Fruit fly (Drosophila melanogaster): ENCODE data around the gene VAChT.

DNA sequence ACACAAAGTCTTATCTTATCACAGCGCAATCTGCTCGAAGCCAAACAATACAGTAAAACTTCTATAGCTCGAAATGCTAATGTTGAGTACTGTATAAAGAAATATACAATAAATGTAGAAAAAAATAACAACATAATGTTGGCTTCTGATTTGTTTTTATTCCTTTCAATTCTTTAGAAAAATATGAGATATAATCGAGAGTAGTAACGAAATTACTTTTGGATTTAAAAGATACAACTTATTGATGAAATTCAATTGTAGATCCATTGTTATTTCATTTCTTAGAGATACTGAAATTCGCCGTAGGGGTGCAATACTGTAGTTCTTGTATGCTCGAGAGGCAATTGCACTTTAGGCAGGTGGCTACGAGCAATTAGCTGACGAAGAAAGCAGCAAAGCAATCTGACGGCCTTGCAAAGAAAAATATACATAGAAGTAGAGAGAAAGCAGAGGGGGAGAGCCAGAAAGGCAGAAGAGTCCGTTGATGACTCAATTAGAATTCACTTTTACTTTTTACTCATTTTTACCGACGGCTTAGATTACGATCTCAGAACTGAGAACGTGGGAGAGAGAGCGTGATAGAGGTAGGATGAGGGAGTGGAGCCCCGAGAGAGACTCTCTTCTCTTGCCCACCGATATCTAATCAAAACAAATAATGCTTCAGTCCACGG is 34.7 kb upstream of the VAChT start:
- TF ChIP-seq Oli (tag; optimal IDR thresholded peaks at IDR 0.05) (peak; percentile 63), CG8478 (optimal IDR thresholded peaks at IDR 0.05) (no peak), CG15514 (GFP tag; optimal IDR thresholded peaks at IDR 0.05) (no peak), Lim3 (GFP tag; IDR thresholded peaks at IDR 0.05) (no peak), peb (GFP tag; IDR thresholded peaks at IDR 0.05) (0 out of 2 replicates have a peak, but pooled peaks have one; percentile 7), Hr3 (GFP tag; optimal IDR thresholded peaks at IDR 0.05) (peak; percentile 36), da (GFP tag; optimal IDR thresholded peaks at IDR 0.05) (no peak), CG1233 (GFP tag; optimal IDR thresholded peaks at IDR 0.05) (no peak), sr (GFP tag; IDR thresholded peaks at IDR 0.05) (no peak), Eip74EF (GFP tag; optimal IDR thresholded peaks at IDR 0.05) (peak in 1 of 2 experiments; percentile 84), CG1024 (GFP tag; IDR thresholded peaks at IDR 0.05) (no peak), abd-A (tag; optimal IDR thresholded peaks at IDR 0.05) (no peak), mirr (GFP tag; optimal IDR thresholded peaks at IDR 0.05) (no peak)

All from whole organism, embryonic.